Worm (Caenorhabditis elegans): ENCODE measurements around the gene nlp-36.

DNA sequence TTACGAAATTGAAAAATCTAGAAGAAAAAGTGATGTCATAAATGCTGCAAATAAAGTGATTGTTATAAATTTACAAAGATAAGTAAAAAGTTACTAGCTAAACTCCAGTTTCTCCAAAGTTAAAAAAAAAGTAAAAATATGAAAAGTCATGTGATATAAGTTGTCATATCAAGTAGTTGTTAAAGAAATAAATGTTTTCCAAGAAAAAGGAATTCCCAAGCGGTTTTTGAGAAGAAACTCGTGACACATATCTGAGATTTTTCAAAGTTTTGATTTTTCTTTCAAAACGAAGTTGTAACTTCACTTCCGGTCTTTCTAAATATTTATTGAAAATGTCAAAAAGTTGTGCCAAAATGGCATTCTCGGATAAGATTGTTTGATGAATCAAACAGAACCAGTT lies 12.5 kb downstream of the nlp-36 start:
- TF ChIP-seq him-1 (tag; optimal IDR thresholded peaks at IDR 0.05) (no peak), dao-5 (tag; optimal IDR thresholded peaks at IDR 0.05) (no peak)

Data from whole organism, L4/young adult.